Fruit fly (Drosophila melanogaster): Measurements from ENCODE around the gene Cnot4.

DNA sequence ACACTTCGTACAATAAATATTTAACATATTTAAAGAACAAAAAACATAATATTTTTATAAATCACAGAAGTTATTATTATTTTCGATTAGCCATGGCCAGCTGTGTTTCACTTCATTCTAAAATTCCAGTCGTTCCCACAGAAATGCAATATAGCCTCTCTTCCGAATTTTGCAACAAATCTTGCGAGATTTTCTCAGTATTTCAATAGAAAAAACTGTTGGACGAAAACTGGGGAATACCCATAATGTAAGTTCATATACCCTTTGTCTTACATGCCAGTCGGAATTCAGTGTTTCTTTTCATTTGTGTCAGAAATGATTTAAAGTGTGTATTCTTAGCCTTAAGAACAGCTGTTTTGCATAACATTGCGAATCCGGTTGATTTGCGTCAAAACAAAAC, 40.0 kb upstream of the Cnot4 start, which contains the start of the genes CtsL4 and ClpP:
- TF ChIP-seq CG10631 (GFP tag; optimal IDR thresholded peaks at IDR 0.05) (no peak), Eip93F (GFP tag; optimal IDR thresholded peaks at IDR 0.05) (no peak), Gug (GFP tag; IDR thresholded peaks at IDR 0.05) (no peak), Eip75B (GFP tag; optimal IDR thresholded peaks at IDR 0.05) (no peak), fd85E (GFP tag; optimal IDR thresholded peaks at IDR 0.05) (no peak), Eip78C (GFP tag) (no peak), Hr4 (GFP tag; optimal IDR thresholded peaks at IDR 0.05) (no peak), CG9139 (GFP tag; optimal IDR thresholded peaks at IDR 0.05) (no peak), Sox102F (GFP tag; optimal IDR thresholded peaks at IDR 0.05) (no peak), Sox15 (GFP tag; optimal IDR thresholded peaks at IDR 0.05) (no peak)

Measured in whole organism, prepupa.